Worm (Caenorhabditis elegans) whole organism, L1 larva: ENCODE measurements around the gene C38H2.2.
A peak's percentile ranks its signal among the peaks of the same experiment; 100 is the strongest.

Experiments used
- aha-1 ChIP-seq: fragments of 150-350 bp; optimal IDR thresholded peaks from 2 replicates; lab custom pipeline; 2014; ENCODE audit warnings: missing biosample characterization, missing genetic modification characterization
- ama-1 ChIP-seq: fragments of 150-350 bp; optimal IDR thresholded peaks from 2 replicates; lab custom pipeline; 2014
- unc-30 ChIP-seq: sonication (generic microtip); optimal IDR thresholded peaks from 2 replicates; lab custom pipeline; 2017; ENCODE audit warnings: missing biosample characterization, missing genetic modification characterization

DNA sequence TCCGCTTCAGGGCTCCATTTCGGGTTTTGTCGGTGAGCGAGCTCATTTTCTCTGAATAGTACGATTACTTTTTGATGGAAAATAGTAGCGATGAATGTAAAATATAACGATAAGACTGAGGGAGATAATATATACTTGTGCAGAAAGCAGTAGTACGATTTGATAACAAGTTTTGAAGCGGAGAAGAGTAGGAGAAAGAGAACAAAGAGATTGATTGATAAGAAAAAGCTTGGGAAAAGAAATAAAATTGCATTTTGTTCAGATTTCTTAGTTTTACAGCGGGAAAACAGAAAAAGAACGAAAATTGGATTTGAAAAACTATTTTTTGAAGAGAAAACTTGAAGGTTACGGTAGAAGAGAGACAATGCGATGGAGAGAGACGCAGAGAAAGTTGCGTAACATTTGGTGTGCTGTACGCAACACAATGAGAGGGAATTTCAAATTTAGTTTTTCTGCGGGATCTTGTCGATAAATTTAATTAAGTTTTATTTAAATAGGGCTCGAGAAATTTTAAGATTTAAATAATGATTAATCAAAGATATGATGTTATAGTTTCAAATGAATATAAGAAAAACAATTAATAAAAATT lies 23.9 kb upstream of the C38H2.2 start, which contains the start of gene umps-1:
- TF ChIP-seq ama-1 (lab: Kevin White, UChicago) (peak; percentile 53), unc-30 (no peak), aha-1 (no peak)
